Fruit fly (Drosophila melanogaster): ENCODE measurements around the gene CG32170.

DNA sequence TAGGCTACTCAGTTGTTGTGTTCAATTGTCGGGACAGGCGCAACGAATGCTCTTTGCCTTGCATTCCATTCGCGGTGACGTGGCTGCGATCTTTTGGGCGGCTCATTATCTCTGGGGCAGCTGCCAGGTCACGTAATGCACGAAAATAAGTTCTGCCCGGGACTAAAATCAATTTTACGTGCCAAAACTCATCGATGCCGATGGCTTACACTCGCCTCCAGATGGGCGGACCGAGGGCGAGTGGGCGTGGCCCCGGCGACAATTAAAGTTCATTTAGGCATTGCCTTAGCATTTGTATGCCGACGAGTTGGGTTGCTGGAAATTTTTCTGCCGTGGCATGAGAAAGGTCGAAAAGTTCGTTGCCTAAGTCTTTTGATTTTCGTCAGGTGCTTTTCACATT, 40.4 kb upstream of the CG32170 start:
- TF ChIP-seq psq (optimal IDR thresholded peaks at IDR 0.05) (no peak), Myc (optimal IDR thresholded peaks at IDR 0.05) (no peak)

Data from Kc167 (cell line).